Fruit fly (Drosophila melanogaster) whole organism, adult: Measurements from ENCODE around the gene enc.

ENCODE experiments used
- CG11617 ChIP-seq: fragments of 200-800 bp; sonication (Bioruptor generic); optimal IDR thresholded peaks from 2 replicates; lab custom pipeline; 2017; ENCODE audit warnings: mild to moderate bottlenecking, missing biosample characterization, missing genetic modification reagents, missing genetic modification characterization
- CG12768 ChIP-seq: fragments of 200-800 bp; sonication (Bioruptor generic); optimal IDR thresholded peaks from 2 replicates; lab custom pipeline; 2017; ENCODE audit warnings: missing biosample characterization, missing genetic modification characterization, mild to moderate bottlenecking, moderate library complexity, missing genetic modification reagents
- kay ChIP-seq: fragments of 200-800 bp; sonication (Bioruptor generic); peaks from one replicate; lab custom pipeline; 2016; ENCODE audit warnings: missing biosample characterization, missing genetic modification characterization, borderline replicate concordance

- TF ChIP-seq kay (GFP tag; lab: Kevin White, UChicago) = peak; percentile 63
- no peak for TF ChIP-seq CG11617 (GFP tag; lab: Kevin White, UChicago)
- TF ChIP-seq CG12768 (GFP tag; lab: Kevin White, UChicago) = no peak
Observed at dm6 chr3L:3791043-3791682, 27.3 kb upstream of the enc start.
